Worm (Caenorhabditis elegans) whole organism, L4 larva: Measurements from ENCODE around the gene Y47D7A.2.

Experiments
- F26F4.8 ChIP-seq: fragments of 200-800 bp; sonication (Bioruptor generic); conservative IDR thresholded peaks from 2 replicates; pipeline ENCODE4 v1.3.6; 2022; ENCODE audit warnings: missing genetic modification characterization, missing compliant biosample characterization
- F44E2.7 ChIP-seq: fragments of 200-800 bp; sonication (Bioruptor generic); IDR thresholded peaks from 2 replicates; pipeline ENCODE4 v2.1.2; 2022; ENCODE audit warnings: missing genetic modification characterization, missing compliant biosample characterization
- R02D3.7 ChIP-seq: fragments of 150-350 bp; sonication (generic microtip); optimal IDR thresholded peaks from 3 replicates; lab custom pipeline; 2014; ENCODE audit warnings: missing biosample characterization, missing genetic modification characterization
- Y105C5A.15 ChIP-seq: fragments of 200-800 bp; sonication (Bioruptor generic); IDR thresholded peaks from 2 replicates; pipeline ENCODE4 v1.3.6; 2022; ENCODE audit warnings: missing genetic modification characterization, missing compliant biosample characterization
- Y48G9A.11 ChIP-seq: fragments of 200-800 bp; sonication (Bioruptor generic); IDR thresholded peaks from 2 replicates; pipeline ENCODE4 v1.3.6; 2022; ENCODE audit warnings: missing genetic modification reagents, missing genetic modification characterization, missing compliant biosample characterization
- Y5F2A.4 ChIP-seq: fragments of 200-800 bp; sonication (Bioruptor generic); optimal IDR thresholded peaks from 2 replicates; lab custom pipeline; 2018; ENCODE audit warnings: mild to moderate bottlenecking, missing genetic modification characterization, missing compliant biosample characterization
- Y75B8A.6 ChIP-seq: fragments of 200-800 bp; sonication (Bioruptor generic); IDR thresholded peaks from 2 replicates; pipeline ENCODE4 v1.3.6; 2022; ENCODE audit warnings: missing genetic modification reagents, missing genetic modification characterization, missing compliant biosample characterization
- ZK337.2 ChIP-seq: fragments of 200-800 bp; sonication (Bioruptor generic); IDR thresholded peaks from 2 replicates; pipeline ENCODE4 v1.3.6; 2022; ENCODE audit warnings: missing genetic modification reagents, missing genetic modification characterization, missing compliant biosample characterization
- ZK546.5 ChIP-seq, 2 experiments: sonication (generic microtip); optimal IDR thresholded peaks; 2 replicates each; lab custom pipeline; 2017; ENCODE audit warnings: missing biosample characterization in 2 of 2, missing genetic modification characterization in 2 of 2
- aha-1 ChIP-seq: fragments of 150-350 bp; peaks from one replicate; lab custom pipeline; 2014; ENCODE audit warnings: missing biosample characterization, missing genetic modification characterization
- ama-1 ChIP-seq: fragments of 150-350 bp; optimal IDR thresholded peaks from 2 replicates; lab custom pipeline; 2014; ENCODE audit warnings: inconsistent platforms, mixed read lengths
- arid-1 ChIP-seq: fragments of 200-800 bp; sonication (Bioruptor generic); conservative IDR thresholded peaks from 2 replicates; pipeline ENCODE4 v1.3.6; 2022; ENCODE audit warnings: missing genetic modification reagents, missing genetic modification characterization, missing compliant biosample characterization
- attf-4 ChIP-seq: sonication (generic microtip); optimal IDR thresholded peaks from 3 replicates; lab custom pipeline; 2017; ENCODE audit warnings: missing biosample characterization, missing genetic modification characterization
- ceh-32 ChIP-seq: sonication (generic microtip); optimal IDR thresholded peaks from 2 replicates; lab custom pipeline; 2016; ENCODE audit warnings: mild to moderate bottlenecking, missing genetic modification characterization, missing compliant biosample characterization; ENCODE audit not compliant: poor library complexity
- daf-12 ChIP-seq: fragments of 150-350 bp; optimal IDR thresholded peaks from 2 replicates; lab custom pipeline; 2014; ENCODE audit warnings: missing biosample characterization, missing genetic modification reagents, missing genetic modification characterization
- daf-16 ChIP-seq, 3 experiments: sonication (generic microtip); optimal IDR thresholded peaks; 2 replicates each; lab custom pipeline; 2016 to 2017; ENCODE audit warnings: missing genetic modification characterization in 3 of 3, missing genetic modification reagents in 3 of 3, mild to moderate bottlenecking in 2 of 3, missing compliant biosample characterization in 2 of 3, missing biosample characterization in 1 of 3, moderate library complexity in 1 of 3
- daf-8 ChIP-seq: fragments of 200-800 bp; sonication (Bioruptor generic); IDR thresholded peaks from 2 replicates; pipeline ENCODE4 v1.3.6; 2022; ENCODE audit warnings: missing genetic modification characterization, missing compliant biosample characterization
- dmd-6 ChIP-seq: fragments of 200-800 bp; sonication (Bioruptor generic); IDR thresholded peaks from 2 replicates; pipeline ENCODE4 v1.3.6; 2022; ENCODE audit warnings: missing genetic modification reagents, missing genetic modification characterization, missing compliant biosample characterization
- duxl-1 ChIP-seq: sonication (generic microtip); optimal IDR thresholded peaks from 2 replicates; lab custom pipeline; 2016; ENCODE audit warnings: mild to moderate bottlenecking, missing genetic modification characterization, moderate library complexity, missing compliant biosample characterization; ENCODE audit not compliant: poor library complexity
- egl-43 ChIP-seq: fragments of 200-800 bp; sonication (Bioruptor generic); IDR thresholded peaks from 2 replicates; pipeline ENCODE4 v1.3.6; 2022; ENCODE audit warnings: missing genetic modification reagents, missing genetic modification characterization, missing compliant biosample characterization
- fkh-10 ChIP-seq: fragments of 150-350 bp; optimal IDR thresholded peaks from 2 replicates; lab custom pipeline; 2014; ENCODE audit warnings: missing biosample characterization, missing genetic modification reagents, missing genetic modification characterization
- fos-1 ChIP-seq: fragments of 150-350 bp; optimal IDR thresholded peaks from 2 replicates; lab custom pipeline; 2014; ENCODE audit warnings: missing biosample characterization, missing genetic modification characterization
- hif-1 ChIP-seq, 2 experiments: sonication (generic microtip); optimal IDR thresholded peaks; 2 replicates each; lab custom pipeline; 2016 to 2017; ENCODE audit warnings: missing compliant biosample characterization in 2 of 2, missing genetic modification characterization in 2 of 2, missing genetic modification reagents in 2 of 2, missing genotype in 2 of 2, mild to moderate bottlenecking in 1 of 2
- hlh-30 ChIP-seq: sonication (generic microtip); optimal IDR thresholded peaks from 2 replicates; lab custom pipeline; 2017; ENCODE audit warnings: antibody characterized with exemption, mild to moderate bottlenecking, missing genetic modification characterization, missing compliant biosample characterization; ENCODE audit not compliant: insufficient read depth
- hmg-1.1 ChIP-seq: fragments of 200-800 bp; sonication (Bioruptor generic); IDR thresholded peaks from 2 replicates; pipeline ENCODE4 v1.3.6; 2022; ENCODE audit warnings: missing genetic modification reagents, missing genetic modification characterization, missing compliant biosample characterization
- lir-3 ChIP-seq: sonication (generic microtip); optimal IDR thresholded peaks from 2 replicates; lab custom pipeline; 2016; ENCODE audit warnings: mild to moderate bottlenecking, missing genetic modification characterization, missing compliant biosample characterization
- madf-9 ChIP-seq: fragments of 200-800 bp; sonication (Bioruptor generic); conservative IDR thresholded peaks from 2 replicates; pipeline ENCODE4 v1.3.6; 2022; ENCODE audit warnings: missing genetic modification reagents, missing genetic modification characterization, missing compliant biosample characterization
- mxl-2 ChIP-seq: fragments of 200-800 bp; sonication (Bioruptor generic); conservative IDR thresholded peaks from 2 replicates; pipeline ENCODE4 v1.3.6; 2022; ENCODE audit warnings: missing genetic modification reagents, missing genetic modification characterization, missing compliant biosample characterization
- mxl-3 ChIP-seq: fragments of 200-800 bp; sonication (Bioruptor generic); optimal IDR thresholded peaks from 2 replicates; lab custom pipeline; 2018; ENCODE audit warnings: mild to moderate bottlenecking, missing genetic modification characterization, missing compliant biosample characterization
- nhr-10 ChIP-seq: fragments of 150-350 bp; optimal IDR thresholded peaks from 2 replicates; lab custom pipeline; 2014; ENCODE audit warnings: missing biosample characterization, missing genetic modification characterization
- nhr-111 ChIP-seq: fragments of 200-800 bp; sonication (Bioruptor generic); optimal IDR thresholded peaks from 2 replicates; lab custom pipeline; 2018; ENCODE audit warnings: mild to moderate bottlenecking, missing genetic modification characterization, missing compliant biosample characterization
- nhr-41 ChIP-seq: fragments of 200-800 bp; sonication (Bioruptor generic); IDR thresholded peaks from 2 replicates; pipeline ENCODE4 v1.3.6; 2022; ENCODE audit warnings: missing genetic modification reagents, missing genetic modification characterization, missing compliant biosample characterization
- nhr-48 ChIP-seq: sonication (generic microtip); optimal IDR thresholded peaks from 2 replicates; lab custom pipeline; 2016; ENCODE audit warnings: mild to moderate bottlenecking, missing genetic modification characterization, missing compliant biosample characterization
- nhr-76 ChIP-seq: fragments of 150-350 bp; optimal IDR thresholded peaks from 2 replicates; lab custom pipeline; 2014; ENCODE audit warnings: missing biosample characterization, missing genetic modification characterization
- saeg-2 ChIP-seq: fragments of 200-800 bp; sonication (Bioruptor generic); IDR thresholded peaks from 2 replicates; pipeline ENCODE4 v1.3.6; 2022; ENCODE audit warnings: missing genetic modification reagents, missing genetic modification characterization, missing compliant biosample characterization
- set-16 ChIP-seq: fragments of 200-800 bp; sonication (Bioruptor generic); IDR thresholded peaks from 2 replicates; pipeline ENCODE4 v1.3.6; 2022; ENCODE audit warnings: missing genetic modification reagents, missing genetic modification characterization, missing compliant biosample characterization
- skn-1 ChIP-seq: fragments of 150-350 bp; optimal IDR thresholded peaks from 2 replicates; lab custom pipeline; 2014; ENCODE audit warnings: missing biosample characterization, missing genetic modification characterization
- snpc-4 ChIP-seq: fragments of 150-350 bp; optimal IDR thresholded peaks from 2 replicates; lab custom pipeline; 2014; ENCODE audit warnings: missing biosample characterization, missing genetic modification characterization
- zip-2 ChIP-seq: fragments of 150-350 bp; optimal IDR thresholded peaks from 2 replicates; lab custom pipeline; 2014; ENCODE audit warnings: missing biosample characterization, missing genetic modification characterization

Y47D7A.2 gene

ce11 chrV:4387916-4388315, 32.2 kb upstream of the Y47D7A.2 start:
- TF ChIP-seq daf-12 (tag; lab: Kevin White, UChicago) (no peak), zip-2 (tag; lab: Kevin White, UChicago) (no peak), hmg-1.1 (GFP tag; lab: Robert Waterston, UW) (no peak), nhr-10 (tag; lab: Kevin White, UChicago) (no peak), ama-1 (lab: Kevin White, UChicago) (no peak), fos-1 (no peak), F26F4.8 (GFP tag; lab: Robert Waterston, UW) (no peak), Y75B8A.6 (GFP tag; lab: Robert Waterston, UW) (no peak), daf-16 (GFP tag; optimal IDR thresholded peaks at IDR 0.05; lab: Kevin White, UChicago) (no peak), daf-16 (tag; optimal IDR thresholded peaks at IDR 0.05; lab: Kevin White, UChicago) (no peak), Y105C5A.15 (no peak), F44E2.7 (GFP tag; lab: Robert Waterston, UW) (no peak), nhr-76 (no peak), attf-4 (no peak)

- no peak for TF ChIP-seq daf-16 (GFP tag; optimal IDR thresholded peaks at IDR 0.05; lab: Kevin White, UChicago)
- no peak for TF ChIP-seq daf-16 (tag; optimal IDR thresholded peaks at IDR 0.05; lab: Kevin White, UChicago)
- no peak for TF ChIP-seq mxl-3 (GFP tag; lab: Kevin White, UChicago)
- no peak for TF ChIP-seq ZK337.2 (GFP tag; lab: Robert Waterston, UW)
These were observed 23.8 kb upstream of the Y47D7A.2 start, which contains the start of gene F13A2.3 for ce11 chrV:4396257-4396656. TSS of gene F13A2.3 (minus strand) at chrV:4396357.

- no peak for TF ChIP-seq saeg-2
- no peak for TF ChIP-seq lir-3
- peak; percentile 93 for TF ChIP-seq aha-1 (tag; lab: Kevin White, UChicago)
- no peak for TF ChIP-seq ama-1 (lab: Kevin White, UChicago)
These were observed 21.9 kb upstream of the Y47D7A.2 start for ce11 chrV:4398127-4398526.

ce11 chrV:4398884-4399283, 21.2 kb upstream of the Y47D7A.2 start:
- TF ChIP-seq egl-43 = no peak
- TF ChIP-seq set-16 (GFP tag; lab: Robert Waterston, UW) = peak; percentile 61; the same call in 1 of the 2 replicates

- no peak for TF ChIP-seq skn-1 (tag; lab: Kevin White, UChicago)
- no peak for TF ChIP-seq ZK546.5 (tag; optimal IDR thresholded peaks at IDR 0.05; lab: Kevin White, UChicago)
- TF ChIP-seq mxl-2 (GFP tag; lab: Robert Waterston, UW) = no peak
- no peak for TF ChIP-seq Y5F2A.4 (GFP tag; lab: Kevin White, UChicago)
These were observed 20.0 kb upstream of the Y47D7A.2 start, which contains the start of gene F13A2.4 for ce11 chrV:4400118-4400517. TSS of gene F13A2.4 (minus strand) at chrV:4400218.

- peak; percentile 1 for TF ChIP-seq aha-1 (tag; lab: Kevin White, UChicago)
- TF ChIP-seq duxl-1 = no peak
- no peak for TF ChIP-seq arid-1 (GFP tag; lab: Robert Waterston, UW)
- TF ChIP-seq, all 104 proteins: peak for 1
These were observed 18.2 kb upstream of the Y47D7A.2 start, which contains the start of gene F13A2.5 for ce11 chrV:4401865-4402264. TSS of gene F13A2.5 (minus strand) at chrV:4401965.

- TF ChIP-seq aha-1 (tag; lab: Kevin White, UChicago) (peak; percentile 9), hif-1 (tag; optimal IDR thresholded peaks at IDR 0.05; lab: Kevin White, UChicago) (no peak)
- TF ChIP-seq, all 104 proteins: peak for 1
These were observed 12.6 kb upstream of the Y47D7A.2 start, which contains the start of gene nhr-118 for ce11 chrV:4407519-4407918. TSS of gene nhr-118 (plus strand) at chrV:4407819.

- no peak for TF ChIP-seq daf-8 (GFP tag; lab: Robert Waterston, UW)
- TF ChIP-seq set-16 (GFP tag; lab: Robert Waterston, UW) = no peak
- no peak for TF ChIP-seq fkh-10
- no peak for TF ChIP-seq ceh-32 (tag; lab: Kevin White, UChicago)
- no peak for TF ChIP-seq snpc-4 (tag; lab: Kevin White, UChicago)
- no peak for TF ChIP-seq R02D3.7 (tag; lab: Kevin White, UChicago)
- no peak for TF ChIP-seq nhr-111
- no peak for TF ChIP-seq madf-9 (GFP tag; lab: Robert Waterston, UW)
- TF ChIP-seq nhr-48 (tag; lab: Kevin White, UChicago) = no peak
- TF ChIP-seq hlh-30 (tag; lab: Kevin White, UChicago) = no peak
- no peak for TF ChIP-seq nhr-41 (GFP tag; lab: Robert Waterston, UW)
- no peak for TF ChIP-seq dmd-6 (GFP tag; lab: Robert Waterston, UW)
- no peak for TF ChIP-seq Y48G9A.11
These were observed 9.4 kb upstream of the Y47D7A.2 start, which contains the start of gene Y47D7A.3 for ce11 chrV:4410643-4411042. TSS of gene Y47D7A.3 (plus strand) at chrV:4410943.
